Fruit fly (Drosophila melanogaster): Measurements from ENCODE around the gene CG32573.

Gene CG32573

DNA sequence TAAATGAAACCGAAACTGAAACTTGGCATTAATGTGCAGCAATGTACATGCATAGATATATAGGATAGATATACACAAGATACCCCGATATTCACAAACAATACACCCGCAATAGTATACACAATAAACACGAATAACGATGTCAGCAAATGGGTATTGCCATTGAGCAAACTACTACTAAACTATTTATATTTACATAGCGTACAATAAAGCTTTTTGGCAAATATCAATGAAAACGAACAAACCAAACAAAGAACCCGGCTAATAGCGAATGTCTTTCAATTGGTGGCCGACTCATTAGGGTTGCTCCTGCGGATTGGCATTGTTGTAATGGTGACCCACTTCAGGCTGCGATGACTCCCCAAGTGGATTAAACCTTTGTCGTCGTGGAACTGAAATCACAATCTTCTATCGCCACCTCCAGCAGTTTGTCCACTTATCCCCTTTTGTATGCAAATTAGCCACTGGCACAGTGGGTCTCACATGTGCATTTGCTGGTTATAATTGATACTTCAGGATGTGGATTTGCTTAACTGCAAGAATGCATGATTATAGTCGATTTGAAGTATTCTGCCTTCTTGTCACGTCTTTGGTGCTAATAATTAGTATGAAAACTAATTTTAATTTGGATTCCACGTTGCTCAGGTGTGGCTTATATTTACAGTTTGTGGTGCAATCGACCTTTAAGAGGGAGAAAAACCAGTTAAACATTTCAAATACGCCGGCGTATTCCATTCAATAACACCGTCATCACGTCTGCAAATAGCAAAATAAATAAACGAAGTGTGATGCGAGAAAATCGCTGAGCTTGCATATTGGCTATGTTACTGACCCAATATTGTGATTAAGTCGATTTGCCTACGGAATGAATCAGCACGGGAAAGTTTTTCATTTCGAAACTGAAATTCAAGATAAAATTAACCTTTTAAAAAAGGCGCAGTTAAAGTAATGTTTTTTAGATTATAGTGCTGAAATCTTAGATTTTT is 805 bp upstream of the CG32573 start (continued):
- TF ChIP-seq Eip93F (GFP tag; optimal IDR thresholded peaks at IDR 0.05) = peak; percentile 27
- no peak for TF ChIP-seq Hr39 (GFP tag; optimal IDR thresholded peaks at IDR 0.05)
- TF ChIP-seq topi (GFP tag; optimal IDR thresholded peaks at IDR 0.05) = peak; percentile 36
- no peak for TF ChIP-seq fd85E (GFP tag; optimal IDR thresholded peaks at IDR 0.05)
- TF ChIP-seq fd59A (GFP tag; optimal IDR thresholded peaks at IDR 0.05) = no peak
- no peak for TF ChIP-seq CG11762 (GFP tag; optimal IDR thresholded peaks at IDR 0.05; ENCODE audit: insufficient read depth)
- peak; percentile 44; the same call in 1 of the 2 replicates for TF ChIP-seq CG15336 (GFP tag; IDR thresholded peaks at IDR 0.05)
- no peak for TF ChIP-seq acj6 (GFP tag; optimal IDR thresholded peaks at IDR 0.05)
- TF ChIP-seq esn (GFP tag; optimal IDR thresholded peaks at IDR 0.05) = no peak
- TF ChIP-seq Eip78C (GFP tag) = peak; percentile 91
- no peak for TF ChIP-seq pdm3 (GFP tag; optimal IDR thresholded peaks at IDR 0.05)
- peak; percentile 41 for TF ChIP-seq net (GFP tag; optimal IDR thresholded peaks at IDR 0.05)
- TF ChIP-seq CG6792 (GFP tag; optimal IDR thresholded peaks at IDR 0.05) = no peak
- TF ChIP-seq eg (GFP tag; IDR thresholded peaks at IDR 0.05) = 0 out of 3 replicates have a peak, but pooled peaks have one; percentile 27
- no peak for TF ChIP-seq CG10669 (GFP tag; optimal IDR thresholded peaks at IDR 0.05)
- no peak for TF ChIP-seq CG31627 (GFP tag; optimal IDR thresholded peaks at IDR 0.05)
- TF ChIP-seq CG1621 (tag; optimal IDR thresholded peaks at IDR 0.05) = no peak
- TF ChIP-seq CG34406 (GFP tag; optimal IDR thresholded peaks at IDR 0.05) = no peak
- TF ChIP-seq dac (GFP tag; optimal IDR thresholded peaks at IDR 0.05) = no peak
- TF ChIP-seq Smox (GFP tag; optimal IDR thresholded peaks at IDR 0.05) = no peak
- no peak for TF ChIP-seq CG8632 (GFP tag; optimal IDR thresholded peaks at IDR 0.05)
- no peak for TF ChIP-seq spab (GFP tag; optimal IDR thresholded peaks at IDR 0.05)
- TF ChIP-seq dsx (GFP tag; optimal IDR thresholded peaks at IDR 0.05; ENCODE audit: poor library complexity, severe bottlenecking) = peak; percentile 28
- no peak for TF ChIP-seq CG10631 (GFP tag; optimal IDR thresholded peaks at IDR 0.05)
- no peak for TF ChIP-seq Hr38 (GFP tag; optimal IDR thresholded peaks at IDR 0.05)
- peak; percentile 48 for TF ChIP-seq CG16779 (tag; optimal IDR thresholded peaks at IDR 0.05)
- TF ChIP-seq Hr4 (GFP tag; optimal IDR thresholded peaks at IDR 0.05) = peak; percentile 85
- peak; percentile 69 for TF ChIP-seq Met (GFP tag; optimal IDR thresholded peaks at IDR 0.05)
- no peak for TF ChIP-seq Sox15 (GFP tag; optimal IDR thresholded peaks at IDR 0.05)
- no peak for TF ChIP-seq CG7368 (GFP tag; optimal IDR thresholded peaks at IDR 0.05)
- TF ChIP-seq Ets21C (GFP tag; optimal IDR thresholded peaks at IDR 0.05) = no peak
- no peak for TF ChIP-seq Gug (GFP tag; IDR thresholded peaks at IDR 0.05)

DNA sequence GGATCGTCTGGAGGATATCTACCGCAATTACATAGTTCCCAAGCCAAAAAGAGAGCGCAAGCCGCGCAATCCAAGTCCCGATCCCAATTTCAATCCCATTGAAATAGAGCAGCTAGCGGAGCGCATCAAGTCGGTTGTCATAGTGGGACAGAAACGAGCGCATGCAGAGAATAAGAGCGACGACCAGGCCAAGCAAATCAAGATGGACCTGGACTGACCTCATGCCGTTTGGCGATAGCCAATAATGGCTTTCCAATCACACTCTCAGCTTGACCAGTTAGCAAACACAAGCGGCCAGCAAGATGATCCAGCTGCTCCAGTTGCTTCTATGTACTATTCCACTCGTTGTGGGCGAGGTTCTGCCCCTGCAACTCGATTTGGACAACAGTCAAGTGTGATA is 449 bp downstream of the CG32573 start:
- TF ChIP-seq CG3032 (tag; optimal IDR thresholded peaks at IDR 0.05) = no peak
- no peak for TF ChIP-seq Ets21C (GFP tag; optimal IDR thresholded peaks at IDR 0.05)
- no peak for TF ChIP-seq cyc (GFP tag; optimal IDR thresholded peaks at IDR 0.05)
- TF ChIP-seq svp (GFP tag) = peak; percentile 98
- TF ChIP-seq Eip78C (GFP tag) = peak; percentile 16

DNA sequence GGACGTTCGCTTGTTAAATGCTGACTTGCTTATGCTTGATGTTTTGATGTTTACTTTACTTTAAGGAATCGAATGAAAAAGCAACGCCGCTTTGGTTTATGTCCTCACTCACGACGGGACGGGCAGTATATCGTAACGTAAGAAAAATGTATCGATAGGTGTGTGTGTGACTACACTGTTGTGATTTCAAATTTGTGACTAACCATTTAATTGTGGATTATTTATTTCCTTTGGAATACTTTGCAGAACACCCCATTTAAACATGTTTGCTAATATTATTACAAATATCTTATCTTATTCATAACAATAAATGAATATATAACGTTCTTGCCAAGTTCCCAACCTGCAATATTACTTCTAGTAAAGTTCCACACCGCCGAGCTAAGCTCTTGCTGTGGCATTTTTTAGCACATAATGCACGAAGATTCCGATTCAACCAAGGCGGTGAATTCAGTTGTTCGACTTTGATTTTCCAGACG is 3.8 kb downstream of the CG32573 start, which contains the start of the genes Nemp and r:
Nemp (minus strand) TSS at position 85 of the 479 bp plus-strand sequence.
r (plus strand) TSS at position 429 of the 479 bp plus-strand sequence.
- TF ChIP-seq CG8119 (GFP tag; IDR thresholded peaks at IDR 0.05) = no peak
- TF ChIP-seq Sox14 (GFP tag; optimal IDR thresholded peaks at IDR 0.05) = peak; percentile 7
- TF ChIP-seq dsx (GFP tag; optimal IDR thresholded peaks at IDR 0.05; ENCODE audit: poor library complexity, severe bottlenecking) = no peak
- no peak for TF ChIP-seq spab (GFP tag; optimal IDR thresholded peaks at IDR 0.05)
- no peak for TF ChIP-seq Met (GFP tag; optimal IDR thresholded peaks at IDR 0.05)
- TF ChIP-seq eg (GFP tag; IDR thresholded peaks at IDR 0.05) = no peak
- peak; percentile 86 for TF ChIP-seq fkh (GFP tag; optimal IDR thresholded peaks at IDR 0.05)
- TF ChIP-seq achi (GFP tag; optimal IDR thresholded peaks at IDR 0.05) = no peak
- TF ChIP-seq CG6276 (GFP tag; optimal IDR thresholded peaks at IDR 0.05) = no peak
- no peak for TF ChIP-seq CG11294 (GFP tag; IDR thresholded peaks at IDR 0.05)
- no peak for TF ChIP-seq fd59A (GFP tag; optimal IDR thresholded peaks at IDR 0.05)
- TF ChIP-seq Hr4 (GFP tag; optimal IDR thresholded peaks at IDR 0.05) = no peak
- TF ChIP-seq CG34406 (GFP tag; optimal IDR thresholded peaks at IDR 0.05) = no peak
- no peak for TF ChIP-seq CG16779 (tag; optimal IDR thresholded peaks at IDR 0.05)
- TF ChIP-seq net (GFP tag; optimal IDR thresholded peaks at IDR 0.05) = no peak
- TF ChIP-seq CG10669 (GFP tag; optimal IDR thresholded peaks at IDR 0.05) = no peak

All from whole organism, prepupa.